Worm (Caenorhabditis elegans): ENCODE measurements around the gene enpl-1.
A peak's percentile ranks its signal among the peaks of the same experiment; 100 is the strongest.

Gene enpl-1

ce11 chrIV:11149454-11150163 lies 30.5 kb downstream of the enpl-1 start, which contains the start of the genes F01G4.6 and pfd-1 (continued):
- TF ChIP-seq zfp-3 (GFP tag; conservative IDR thresholded peaks at IDR 0.05) (peak; percentile 65), nhr-111 (GFP tag; optimal IDR thresholded peaks at IDR 0.05) (no peak), hlh-11 (tag; optimal IDR thresholded peaks at IDR 0.05) (peak; percentile 92), nhr-10 (tag; optimal IDR thresholded peaks at IDR 0.05) (no peak), jun-1 (tag; optimal IDR thresholded peaks at IDR 0.05) (peak; percentile 83), F49E8.2 (tag; optimal IDR thresholded peaks at IDR 0.05; ENCODE audit: borderline replicate concordance) (no peak), zip-11 (GFP tag; IDR thresholded peaks at IDR 0.05) (no peak), ceh-20 (GFP tag; IDR thresholded peaks at IDR 0.05) (peak; percentile 89), lsy-2 (tag; optimal IDR thresholded peaks at IDR 0.05) (peak; percentile 96 to 99), lin-39 (tag; optimal IDR thresholded peaks at IDR 0.05) (no peak), mdt-29 (GFP tag; IDR thresholded peaks at IDR 0.05) (peak; percentile 49; the same call in 1 of the 2 replicates), nhr-76 (tag; optimal IDR thresholded peaks at IDR 0.05) (peak; percentile 53), dmd-9 (GFP tag; IDR thresholded peaks at IDR 0.05) (no peak), ces-1 (GFP tag; optimal IDR thresholded peaks at IDR 0.05) (peak; percentile 24), duxl-1 (tag; optimal IDR thresholded peaks at IDR 0.05; ENCODE audit: poor library complexity) (peak; percentile 76), pqm-1 (tag; optimal IDR thresholded peaks at IDR 0.05) (peak; percentile 9), mdl-1 (tag; optimal IDR thresholded peaks at IDR 0.05) (peak in 1 of 2 experiments; percentile 60), lin-13 (GFP tag; optimal IDR thresholded peaks at IDR 0.05) (peak; percentile 85), set-16 (GFP tag; IDR thresholded peaks at IDR 0.05) (peak; percentile 18; the same call in 1 of the 2 replicates), zfp-2 (tag; optimal IDR thresholded peaks at IDR 0.05) (peak; percentile 97), zag-1 (tag; optimal IDR thresholded peaks at IDR 0.05) (peak; percentile 84), snpc-4 (tag; optimal IDR thresholded peaks at IDR 0.05) (no peak), ama-1 (optimal IDR thresholded peaks at IDR 0.05) (peak; percentile 53), nhr-6 (tag; optimal IDR thresholded peaks at IDR 0.05) (peak; percentile 92), mxl-2 (GFP tag; conservative IDR thresholded peaks at IDR 0.05) (peak; percentile 66; the same call in 1 of the 2 replicates), dmd-6 (GFP tag; IDR thresholded peaks at IDR 0.05) (peak; percentile 90), egl-43 (GFP tag; IDR thresholded peaks at IDR 0.05) (0 out of 2 replicates have a peak, but pooled peaks have one; percentile 56), ceh-32 (tag; optimal IDR thresholded peaks at IDR 0.05; ENCODE audit: poor library complexity) (no peak), nhr-25 (tag; optimal IDR thresholded peaks at IDR 0.05; ENCODE audit: borderline replicate concordance, insufficient read depth) (peak; percentile 80), F26F4.8 (GFP tag; conservative IDR thresholded peaks at IDR 0.05) (no peak), unc-62 (GFP tag; optimal IDR thresholded peaks at IDR 0.05 in 1 of 2) (peak in 1 of 2 experiments; percentile 21), unc-62 (tag; optimal IDR thresholded peaks at IDR 0.05) (no peak), ceh-82 (tag; optimal IDR thresholded peaks at IDR 0.05) (no peak), skn-1 (tag; optimal IDR thresholded peaks at IDR 0.05) (no peak), unc-130 (GFP tag; optimal IDR thresholded peaks at IDR 0.05) (peak; percentile 24), F10B5.3 (tag; optimal IDR thresholded peaks at IDR 0.05) (peak; percentile 33), nhr-237 (tag; optimal IDR thresholded peaks at IDR 0.05) (no peak), nhr-28 (tag; optimal IDR thresholded peaks at IDR 0.05) (peak; percentile 87), nhr-102 (tag; optimal IDR thresholded peaks at IDR 0.05) (peak; percentile 83), dve-1 (tag; optimal IDR thresholded peaks at IDR 0.05; ENCODE audit: insufficient read depth) (peak; percentile 99)

DNA sequence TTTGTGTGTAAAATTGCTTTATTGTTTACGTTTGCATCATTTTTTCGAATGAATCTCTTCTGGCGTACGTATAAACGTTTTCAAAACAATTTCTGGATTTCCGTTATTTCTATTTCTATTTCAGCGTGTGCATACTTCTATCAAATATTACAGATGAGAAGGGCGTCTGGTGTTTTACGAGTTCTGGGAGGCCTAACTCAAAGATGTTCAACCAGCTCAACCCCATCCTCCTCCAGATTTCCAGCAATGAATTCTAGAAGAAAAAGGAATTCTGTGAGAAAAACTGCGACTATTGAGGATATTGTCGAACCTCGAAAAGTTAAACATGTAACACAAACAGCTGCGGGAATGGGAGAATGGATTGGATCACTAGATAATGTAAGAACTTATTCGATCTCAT lies 31.7 kb downstream of the enpl-1 start, which contains the start of gene C08F8.2:
Gene C08F8.2 (plus strand): TSS at position 154 of the 400 bp plus-strand sequence.
- TF ChIP-seq set-16 (GFP tag; IDR thresholded peaks at IDR 0.05) (no peak), nhr-102 (tag; optimal IDR thresholded peaks at IDR 0.05) (no peak), ama-1 (optimal IDR thresholded peaks at IDR 0.05) (peak; percentile 67), zfp-3 (GFP tag; conservative IDR thresholded peaks at IDR 0.05) (0 out of 2 replicates have a peak, but pooled peaks have one; percentile 59), unc-62 (GFP tag; optimal IDR thresholded peaks at IDR 0.05 in 1 of 2) (peak in 1 of 2 experiments; percentile 25), unc-62 (tag; optimal IDR thresholded peaks at IDR 0.05) (no peak)
